Fruit fly (Drosophila melanogaster) whole organism, embryonic: ENCODE measurements around the gene CG43163.
A peak's percentile ranks its signal among the peaks of the same experiment; 100 is the strongest.

Source experiments
- Abd-B ChIP-seq: fragments of 200-800 bp; sonication (Bioruptor generic); optimal IDR thresholded peaks from 2 replicates; lab custom pipeline; 2018; ENCODE audit warnings: missing biosample characterization, mild to moderate bottlenecking, missing genetic modification characterization, moderate library complexity
- B-H1 ChIP-seq: fragments of 200-800 bp; sonication (Bioruptor generic); IDR thresholded peaks from 3 replicates; pipeline ENCODE4 v1.3.6; 2022; ENCODE audit warnings: missing biosample characterization, missing genetic modification characterization
- CG10267 ChIP-seq: fragments of 200-800 bp; sonication (Bioruptor generic); optimal IDR thresholded peaks from 2 replicates; lab custom pipeline; 2018; ENCODE audit warnings: missing biosample characterization, mild to moderate bottlenecking, missing genetic modification characterization, moderate library complexity
- CG10366 ChIP-seq: fragments of 200-800 bp; sonication (Bioruptor generic); IDR thresholded peaks from 2 replicates; pipeline ENCODE4 v1.3.6; 2022; ENCODE audit warnings: missing biosample characterization, missing genetic modification characterization
- CG10431 ChIP-seq: fragments of 200-800 bp; sonication (Bioruptor generic); optimal IDR thresholded peaks from 3 replicates; lab custom pipeline; 2018; ENCODE audit warnings: missing biosample characterization, mild to moderate bottlenecking, missing genetic modification characterization
- CG13287 ChIP-seq: fragments of 200-800 bp; sonication (Bioruptor generic); IDR thresholded peaks from 2 replicates; pipeline ENCODE4 v1.3.6; 2022; ENCODE audit warnings: missing biosample characterization, missing genetic modification characterization; ENCODE audit not compliant: partially characterized antibody
- CG14014 ChIP-seq: fragments of 200-800 bp; sonication (Bioruptor generic); IDR thresholded peaks from 2 replicates; pipeline ENCODE4 v1.3.6; 2022; ENCODE audit warnings: missing biosample characterization, missing genetic modification characterization
- CG1603 ChIP-seq: fragments of 200-800 bp; sonication (Bioruptor generic); optimal IDR thresholded peaks from 2 replicates; lab custom pipeline; 2019; ENCODE audit warnings: missing biosample characterization, mild to moderate bottlenecking, missing genetic modification characterization, moderate library complexity
- CG17612 ChIP-seq: fragments of 200-800 bp; sonication (Bioruptor generic); IDR thresholded peaks from 2 replicates; pipeline ENCODE4 v1.3.6; 2022; ENCODE audit warnings: missing biosample characterization, missing genetic modification characterization
- CG17802 ChIP-seq: fragments of 200-800 bp; sonication (Bioruptor generic); optimal IDR thresholded peaks from 2 replicates; lab custom pipeline; 2018; ENCODE audit warnings: missing biosample characterization, mild to moderate bottlenecking, missing genetic modification characterization, moderate library complexity
- CG1792 ChIP-seq: fragments of 200-800 bp; sonication (Bioruptor generic); optimal IDR thresholded peaks from 2 replicates; lab custom pipeline; 2016; ENCODE audit warnings: missing biosample characterization, missing genetic modification characterization
- CG2202 ChIP-seq: fragments of 200-800 bp; sonication (Bioruptor generic); optimal IDR thresholded peaks from 2 replicates; lab custom pipeline; 2018; ENCODE audit warnings: missing biosample characterization, mild to moderate bottlenecking, missing genetic modification characterization
- CG31441 ChIP-seq: fragments of 200-800 bp; sonication (Bioruptor generic); IDR thresholded peaks from 2 replicates; pipeline ENCODE4 v1.3.6; 2022; ENCODE audit warnings: missing biosample characterization, missing genetic modification characterization
- CG32767 ChIP-seq: fragments of 200-800 bp; sonication (Bioruptor generic); IDR thresholded peaks from 2 replicates; pipeline ENCODE4 v1.3.6; 2022; ENCODE audit warnings: missing biosample characterization, missing genetic modification characterization
- CG34376 ChIP-seq: fragments of 200-800 bp; sonication (Bioruptor generic); optimal IDR thresholded peaks from 2 replicates; lab custom pipeline; 2018; ENCODE audit warnings: missing biosample characterization, mild to moderate bottlenecking, missing genetic modification characterization
- CG4328 ChIP-seq: fragments of 200-800 bp; sonication (Bioruptor generic); optimal IDR thresholded peaks from 3 replicates; lab custom pipeline; 2017; ENCODE audit warnings: missing biosample characterization, missing genetic modification reagents, missing genetic modification characterization
- CG43689 ChIP-seq: fragments of 200-800 bp; sonication (Bioruptor generic); IDR thresholded peaks from 2 replicates; pipeline ENCODE4 v1.3.6; 2022; ENCODE audit warnings: missing biosample characterization, missing genetic modification characterization
- CG4707 ChIP-seq: fragments of 200-800 bp; sonication (Bioruptor generic); optimal IDR thresholded peaks from 2 replicates; lab custom pipeline; 2018; ENCODE audit warnings: missing biosample characterization, mild to moderate bottlenecking, missing genetic modification characterization, moderate library complexity
- CG6683 ChIP-seq: fragments of 200-800 bp; sonication (Bioruptor generic); optimal IDR thresholded peaks from 2 replicates; lab custom pipeline; 2017; ENCODE audit warnings: missing biosample characterization, mild to moderate bottlenecking, missing genetic modification characterization, missing genetic modification reagents
- CG8089 ChIP-seq: fragments of 200-800 bp; sonication (Bioruptor generic); optimal IDR thresholded peaks from 3 replicates; lab custom pipeline; 2016; ENCODE audit warnings: missing biosample characterization, missing genetic modification characterization
- CG8478 ChIP-seq: fragments of >200 bp; optimal IDR thresholded peaks from 2 replicates; lab custom pipeline; 2018
- Dad ChIP-seq: fragments of 200-800 bp; sonication (Bioruptor generic); optimal IDR thresholded peaks from 3 replicates; lab custom pipeline; 2016; ENCODE audit warnings: missing biosample characterization, missing genetic modification characterization
- Deaf1 ChIP-seq: fragments of 200-800 bp; optimal IDR thresholded peaks from 3 replicates; lab custom pipeline; 2019; ENCODE audit warnings: missing biosample characterization, mild to moderate bottlenecking, missing genetic modification characterization, moderate library complexity
- Dip2 ChIP-seq: fragments of 200-800 bp; sonication (Bioruptor generic); IDR thresholded peaks from 2 replicates; pipeline ENCODE4 v1.3.6; 2022; ENCODE audit warnings: missing biosample characterization, missing genetic modification characterization
- Dip3 ChIP-seq: fragments of 200-800 bp; sonication (Bioruptor generic); optimal IDR thresholded peaks from 3 replicates; lab custom pipeline; 2016; ENCODE audit warnings: missing biosample characterization, missing genetic modification characterization
- E2f1 ChIP-seq: fragments of 200-800 bp; sonication (Bioruptor generic); IDR thresholded peaks from 2 replicates; pipeline ENCODE4 v1.3.6; 2022; ENCODE audit warnings: missing biosample characterization, missing genetic modification characterization
- ERR ChIP-seq: fragments of 200-800 bp; sonication (Bioruptor generic); optimal IDR thresholded peaks from 2 replicates; lab custom pipeline; 2016; ENCODE audit warnings: missing biosample characterization, missing genetic modification characterization
- Gug ChIP-seq: fragments of 200-800 bp; sonication (Bioruptor generic); IDR thresholded peaks from 4 replicates; pipeline ENCODE4 v1.3.6; 2022; ENCODE audit warnings: missing biosample characterization, missing genetic modification characterization
- H15 ChIP-seq: fragments of 200-800 bp; sonication (Bioruptor generic); IDR thresholded peaks from 3 replicates; pipeline ENCODE4 v1.3.6; 2022; ENCODE audit warnings: missing biosample characterization, missing genetic modification characterization
- Lhr ChIP-seq: fragments of 200-800 bp; sonication (Bioruptor generic); optimal IDR thresholded peaks from 3 replicates; lab custom pipeline; 2017; ENCODE audit warnings: mild to moderate bottlenecking, missing biosample characterization, missing genetic modification reagents, missing genetic modification characterization
- Lim3 ChIP-seq: fragments of 200-800 bp; sonication (Bioruptor generic); IDR thresholded peaks from 2 replicates; pipeline ENCODE4 v1.3.6; 2022; ENCODE audit warnings: missing biosample characterization, missing genetic modification characterization
- NC2β ChIP-seq: fragments of 200-800 bp; sonication (Bioruptor generic); optimal IDR thresholded peaks from 2 replicates; lab custom pipeline; 2016; ENCODE audit warnings: missing biosample characterization, missing genetic modification characterization
- Side ChIP-seq: fragments of 200-800 bp; sonication (Bioruptor generic); optimal IDR thresholded peaks from 2 replicates; lab custom pipeline; 2016; ENCODE audit warnings: missing biosample characterization, missing genetic modification characterization
- Stat92E ChIP-seq, 3 experiments: fragments of >200 bp in 2 of 3; fragments of 200-800 bp in 1 of 3; sonication (Bioruptor generic) in 1 of 3; optimal IDR thresholded peaks; 2 replicates each; lab custom pipeline; 2017 to 2019; ENCODE audit warnings: missing biosample characterization in 3 of 3, missing genetic modification characterization in 3 of 3, mild to moderate bottlenecking in 1 of 3, moderate library complexity in 1 of 3
- bowl ChIP-seq: fragments of 200-800 bp; sonication (Bioruptor generic); IDR thresholded peaks from 2 replicates; pipeline ENCODE4 v1.3.6; 2022; ENCODE audit warnings: missing biosample characterization, missing genetic modification characterization
- bsh ChIP-seq, 2 experiments: fragments of 200-800 bp; sonication (Bioruptor generic); optimal IDR thresholded peaks; 2 replicates each; lab custom pipeline; 2017 to 2018; ENCODE audit warnings: mild to moderate bottlenecking in 2 of 2, missing biosample characterization in 2 of 2, missing genetic modification characterization in 2 of 2, moderate library complexity in 1 of 2
- chn ChIP-seq: fragments of 200-800 bp; sonication (Bioruptor generic); optimal IDR thresholded peaks from 2 replicates; lab custom pipeline; 2016; ENCODE audit warnings: missing biosample characterization, missing genetic modification characterization
- da ChIP-seq: fragments of 200-800 bp; sonication (Bioruptor generic); optimal IDR thresholded peaks from 2 replicates; lab custom pipeline; 2016; ENCODE audit warnings: missing biosample characterization, missing genetic modification characterization
- disco-r ChIP-seq: fragments of 200-800 bp; sonication (Bioruptor generic); optimal IDR thresholded peaks from 2 replicates; lab custom pipeline; 2016; ENCODE audit warnings: missing biosample characterization, missing genetic modification characterization
- ftz-f1 ChIP-seq: fragments of 200-800 bp; sonication (Bioruptor generic); optimal IDR thresholded peaks from 2 replicates; lab custom pipeline; 2016; ENCODE audit warnings: missing biosample characterization, missing genetic modification characterization
- hb ChIP-seq: fragments of 200-800 bp; sonication (Bioruptor generic); IDR thresholded peaks from 3 replicates; pipeline ENCODE4 v1.3.6; 2022; ENCODE audit warnings: missing biosample characterization, missing genetic modification characterization; ENCODE audit not compliant: partially characterized antibody
- insv ChIP-seq, 2 experiments: fragments of 200-800 bp; sonication (Bioruptor generic); optimal IDR thresholded peaks; 3 replicates each; lab custom pipeline; 2016 to 2018; ENCODE audit warnings: missing biosample characterization in 2 of 2, missing genetic modification characterization in 2 of 2
- kah ChIP-seq: fragments of 200-800 bp; sonication (Bioruptor generic); optimal IDR thresholded peaks from 2 replicates; lab custom pipeline; 2018; ENCODE audit warnings: missing biosample characterization, mild to moderate bottlenecking, missing genetic modification characterization
- kay ChIP-seq: fragments of 200-800 bp; sonication (Bioruptor generic); optimal IDR thresholded peaks from 2 replicates; lab custom pipeline; 2016; ENCODE audit warnings: missing biosample characterization, missing genetic modification characterization
- maf-S ChIP-seq: fragments of 200-800 bp; sonication (Bioruptor generic); optimal IDR thresholded peaks from 2 replicates; lab custom pipeline; 2016; ENCODE audit warnings: missing biosample characterization, missing genetic modification characterization
- pros ChIP-seq: fragments of 200-800 bp; sonication (Bioruptor generic); optimal IDR thresholded peaks from 3 replicates; lab custom pipeline; 2019; ENCODE audit warnings: missing biosample characterization, mild to moderate bottlenecking, missing genetic modification characterization, moderate library complexity
- sd ChIP-seq: fragments of 200-800 bp; sonication (Bioruptor generic); optimal IDR thresholded peaks from 3 replicates; lab custom pipeline; 2018; ENCODE audit warnings: missing biosample characterization, mild to moderate bottlenecking, missing genetic modification characterization, moderate library complexity
- sob ChIP-seq: fragments of 200-800 bp; sonication (Bioruptor generic); IDR thresholded peaks from 2 replicates; pipeline ENCODE4 v1.3.6; 2022; ENCODE audit warnings: missing biosample characterization, missing genetic modification characterization
- ssp ChIP-seq: fragments of 200-800 bp; sonication (Bioruptor generic); IDR thresholded peaks from 2 replicates; pipeline ENCODE4 v1.3.6; 2022; ENCODE audit warnings: missing biosample characterization, missing genetic modification characterization
- tap ChIP-seq: fragments of 200-800 bp; optimal IDR thresholded peaks from 3 replicates; lab custom pipeline; 2019; ENCODE audit warnings: missing biosample characterization, mild to moderate bottlenecking, missing genetic modification characterization, moderate library complexity
- tgo ChIP-seq: fragments of 200-800 bp; sonication (Bioruptor generic); IDR thresholded peaks from 3 replicates; pipeline ENCODE4 v1.3.6; 2022; ENCODE audit warnings: missing biosample characterization, missing genetic modification characterization
- z ChIP-seq: fragments of 200-800 bp; sonication (Bioruptor generic); IDR thresholded peaks from 3 replicates; pipeline ENCODE4 v1.3.6; 2022; ENCODE audit warnings: missing biosample characterization, missing genetic modification characterization

CG43163 gene

dm6 chr3L:8449202-8449799 lies 57.6 kb downstream of the CG43163 start, which contains the start of gene CG6983 (continued):
- no peak for TF ChIP-seq ssp (GFP tag; lab: Robert Waterston, UW)
- TF ChIP-seq chn (GFP tag; lab: Kevin White, UChicago) = no peak
- TF ChIP-seq Abd-B (GFP tag; lab: Kevin White, UChicago) = no peak
- TF ChIP-seq tgo (GFP tag; lab: Robert Waterston, UW) = no peak
- no peak for TF ChIP-seq CG17802 (tag; lab: Kevin White, UChicago)
- no peak for TF ChIP-seq CG14014
- TF ChIP-seq CG32767 = no peak
- no peak for TF ChIP-seq CG34376 (GFP tag; lab: Kevin White, UChicago)
- no peak for TF ChIP-seq B-H1
- TF ChIP-seq Side (GFP tag; lab: Kevin White, UChicago) = no peak
- no peak for TF ChIP-seq CG17612 (GFP tag; lab: Robert Waterston, UW)
- no peak for TF ChIP-seq E2f1
- TF ChIP-seq Lhr = peak; percentile 20
- TF ChIP-seq tap (tag; lab: Kevin White, UChicago) = no peak
- TF ChIP-seq CG31441 = peak; percentile 24; the same call in 1 of the 2 replicates
- no peak for TF ChIP-seq sob
- no peak for TF ChIP-seq Stat92E (GFP tag; optimal IDR thresholded peaks at IDR 0.05; lab: Kevin White, UChicago)
- no peak for TF ChIP-seq sd (tag; lab: Kevin White, UChicago)
- no peak for TF ChIP-seq CG8089 (GFP tag; lab: Kevin White, UChicago)
- TF ChIP-seq Dip3 = no peak
- TF ChIP-seq CG10366 (GFP tag; lab: Robert Waterston, UW) = no peak
- no peak for TF ChIP-seq da (GFP tag; lab: Kevin White, UChicago)
- no peak for TF ChIP-seq CG4707 (GFP tag; lab: Kevin White, UChicago)
- TF ChIP-seq Gug = no peak
- no peak for TF ChIP-seq Lim3 (GFP tag; lab: Robert Waterston, UW)
- TF ChIP-seq CG1603 = peak; percentile 69
- no peak for TF ChIP-seq CG6683 (GFP tag; lab: Kevin White, UChicago)
- TF ChIP-seq CG43689 = no peak
- TF ChIP-seq NC2β = no peak
- no peak for TF ChIP-seq z (GFP tag; lab: Robert Waterston, UW)
- no peak for TF ChIP-seq ftz-f1 (GFP tag; lab: Kevin White, UChicago)
- no peak for TF ChIP-seq insv (GFP tag; optimal IDR thresholded peaks at IDR 0.05; lab: Kevin White, UChicago)
- no peak for TF ChIP-seq Deaf1
- peak; percentile 32 for TF ChIP-seq CG10267 (tag; lab: Kevin White, UChicago)
- peak; percentile 85 for TF ChIP-seq CG13287
- peak; percentile 57; the same call in 1 of the 3 replicates for TF ChIP-seq hb
- no peak for TF ChIP-seq CG10431 (GFP tag; lab: Kevin White, UChicago)
- TF ChIP-seq CG1792 (GFP tag; lab: Kevin White, UChicago) = no peak
- no peak for TF ChIP-seq pros (GFP tag; lab: Kevin White, UChicago)
- TF ChIP-seq bowl = no peak
- TF ChIP-seq H15 (GFP tag; lab: Robert Waterston, UW) = no peak
- TF ChIP-seq disco-r = no peak
- TF ChIP-seq maf-S = no peak
- no peak for TF ChIP-seq ERR
- TF ChIP-seq kay (GFP tag; lab: Kevin White, UChicago) = no peak
- no peak for TF ChIP-seq Dad (GFP tag; lab: Kevin White, UChicago)
- no peak for TF ChIP-seq bsh (GFP tag; optimal IDR thresholded peaks at IDR 0.05; lab: Kevin White, UChicago)
- TF ChIP-seq Dip2 (GFP tag; lab: Robert Waterston, UW) = no peak
- no peak for TF ChIP-seq CG2202 (tag; lab: Kevin White, UChicago)
- TF ChIP-seq CG8478 (lab: Kevin White, UChicago) = no peak
- no peak for TF ChIP-seq kah (GFP tag; lab: Kevin White, UChicago)
- TF ChIP-seq CG4328 (GFP tag; lab: Kevin White, UChicago) = no peak
